Worm (Caenorhabditis elegans) whole organism, early embryonic: ENCODE measurements around the gene Y48B6A.1.

Experiments used
- B0310.2 ChIP-seq: sonication (generic microtip); optimal IDR thresholded peaks from 2 replicates; lab custom pipeline; 2016; ENCODE audit warnings: mild to moderate bottlenecking, missing genetic modification characterization, missing compliant biosample characterization
- F13C5.2 ChIP-seq: sonication (generic microtip); optimal IDR thresholded peaks from 2 replicates; lab custom pipeline; 2017; ENCODE audit warnings: mild to moderate bottlenecking, missing genetic modification characterization, inconsistent platforms, missing compliant biosample characterization
- aly-1 ChIP-seq: sonication (generic microtip); optimal IDR thresholded peaks from 2 replicates; lab custom pipeline; 2016; ENCODE audit warnings: missing genetic modification characterization, missing compliant biosample characterization
- ama-1 ChIP-seq: fragments of 150-350 bp; optimal IDR thresholded peaks from 2 replicates; lab custom pipeline; 2014
- ceh-36 ChIP-seq: sonication (generic microtip); optimal IDR thresholded peaks from 2 replicates; lab custom pipeline; 2016; ENCODE audit warnings: missing genetic modification characterization, inconsistent platforms, missing compliant biosample characterization
- ets-7 ChIP-seq: sonication (generic microtip); optimal IDR thresholded peaks from 2 replicates; lab custom pipeline; 2016; ENCODE audit warnings: missing genotype, missing genetic modification characterization, missing compliant biosample characterization
- flt-1 ChIP-seq: fragments of 200-800 bp; sonication (Bioruptor generic); IDR thresholded peaks from 2 replicates; pipeline ENCODE4 v1.3.6; 2022; ENCODE audit warnings: missing genetic modification characterization, missing compliant biosample characterization
- hmbx-1 ChIP-seq: sonication (generic microtip); optimal IDR thresholded peaks from 2 replicates; lab custom pipeline; 2016; ENCODE audit warnings: mild to moderate bottlenecking, missing genetic modification characterization, missing compliant biosample characterization
- hmg-4 ChIP-seq: fragments of 200-800 bp; sonication (Bioruptor generic); optimal IDR thresholded peaks from 2 replicates; lab custom pipeline; 2018; ENCODE audit warnings: mild to moderate bottlenecking, missing genetic modification characterization, missing compliant biosample characterization
- hnd-1 ChIP-seq: sonication (generic microtip); optimal IDR thresholded peaks from 2 replicates; lab custom pipeline; 2016; ENCODE audit warnings: missing genetic modification characterization, missing compliant biosample characterization
- scrt-1 ChIP-seq: fragments of 200-800 bp; sonication (Bioruptor generic); IDR thresholded peaks from 2 replicates; pipeline ENCODE4 v1.3.6; 2022; ENCODE audit warnings: missing genetic modification characterization, missing compliant biosample characterization
- sea-1 ChIP-seq: fragments of 200-800 bp; sonication (Bioruptor generic); conservative IDR thresholded peaks from 2 replicates; pipeline ENCODE4 v1.3.6; 2022; ENCODE audit warnings: missing genetic modification characterization, missing compliant biosample characterization
- tbx-11 ChIP-seq: fragments of 200-800 bp; sonication (Bioruptor generic); IDR thresholded peaks from 2 replicates; pipeline ENCODE4 v1.3.6; 2022; ENCODE audit warnings: missing genetic modification characterization, missing compliant biosample characterization
- tbx-37 ChIP-seq: fragments of 200-800 bp; sonication (Bioruptor generic); conservative IDR thresholded peaks from 2 replicates; pipeline ENCODE4 v1.3.6; 2022; ENCODE audit warnings: missing genetic modification reagents, missing genetic modification characterization, missing compliant biosample characterization

DNA sequence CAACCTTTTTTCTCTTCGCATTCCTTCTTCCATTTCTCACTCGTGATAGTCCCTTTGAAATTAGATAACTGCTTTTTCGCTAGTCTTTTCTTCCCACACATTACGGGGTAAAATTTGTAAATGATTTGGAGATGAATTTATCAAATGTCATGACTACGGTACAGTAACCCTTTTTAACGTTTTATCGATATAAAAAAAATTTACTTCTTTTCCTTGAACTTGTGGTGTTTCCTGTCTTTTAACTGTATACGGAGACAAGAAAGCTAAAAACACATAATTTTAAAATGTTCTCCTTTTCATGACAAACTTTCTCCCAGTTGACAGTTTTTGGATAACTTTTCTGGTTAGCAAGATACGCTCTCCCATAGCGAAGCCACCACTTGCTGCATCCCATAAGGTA lies 4.1 kb downstream of the Y48B6A.1 start, which contains the start of gene W03H9.1:
- TF ChIP-seq hnd-1 (tag; lab: Kevin White, UChicago): no peak
- no peak for TF ChIP-seq ama-1 (lab: Kevin White, UChicago)
- TF ChIP-seq B0310.2 (tag; lab: Kevin White, UChicago): no peak
- TF ChIP-seq ceh-36: no peak
- no peak for TF ChIP-seq tbx-11
- no peak for TF ChIP-seq ets-7
- no peak for TF ChIP-seq flt-1
- no peak for TF ChIP-seq aly-1 (tag; lab: Kevin White, UChicago)
- no peak for TF ChIP-seq F13C5.2 (tag; lab: Kevin White, UChicago)
- no peak for TF ChIP-seq tbx-37 (GFP tag; lab: Robert Waterston, UW)
- TF ChIP-seq sea-1 (GFP tag; lab: Robert Waterston, UW): no peak
- TF ChIP-seq hmg-4 (GFP tag; lab: Kevin White, UChicago): no peak
- no peak for TF ChIP-seq scrt-1 (GFP tag; lab: Robert Waterston, UW)
- TF ChIP-seq hmbx-1: no peak
